Worm (Caenorhabditis elegans): Measurements from ENCODE around the gene rfc-3.

The rfc-3 gene

ce11 chrIV:13079119-13079518, 16.4 kb upstream of the rfc-3 start, which contains the start of gene C39E9.8:
C39E9.8 (plus strand) TSS chrIV:13079446.
- no peak for TF ChIP-seq sup-37 (GFP tag; optimal IDR thresholded peaks at IDR 0.05)
- TF ChIP-seq ceh-82 (tag; optimal IDR thresholded peaks at IDR 0.05): no peak
- TF ChIP-seq nhr-11 (tag; optimal IDR thresholded peaks at IDR 0.05): no peak
- no peak for TF ChIP-seq ets-5 (GFP tag; IDR thresholded peaks at IDR 0.05)
- no peak for TF ChIP-seq vab-15 (tag; optimal IDR thresholded peaks at IDR 0.05)
- no peak for TF ChIP-seq lin-39 (tag; optimal IDR thresholded peaks at IDR 0.05)
- TF ChIP-seq hlh-17 (GFP tag; optimal IDR thresholded peaks at IDR 0.05; ENCODE audit: borderline replicate concordance): no peak
- TF ChIP-seq blmp-1 (tag; optimal IDR thresholded peaks at IDR 0.05): peak; percentile 5
- TF ChIP-seq F16B12.6 (tag; optimal IDR thresholded peaks at IDR 0.05): no peak
- no peak for TF ChIP-seq unc-30 (tag; optimal IDR thresholded peaks at IDR 0.05)
- no peak for TF ChIP-seq fkh-8 (tag; optimal IDR thresholded peaks at IDR 0.05)
- TF ChIP-seq C04F5.9 (tag; optimal IDR thresholded peaks at IDR 0.05): no peak
- TF ChIP-seq pax-3 (tag; optimal IDR thresholded peaks at IDR 0.05): no peak
- TF ChIP-seq egl-27 (tag; optimal IDR thresholded peaks at IDR 0.05): no peak
- TF ChIP-seq nhr-28 (tag; optimal IDR thresholded peaks at IDR 0.05): no peak
- TF ChIP-seq isw-1 (GFP tag; IDR thresholded peaks at IDR 0.05): no peak
- TF ChIP-seq mef-2 (tag; optimal IDR thresholded peaks at IDR 0.05): no peak
- TF ChIP-seq mep-1 (tag; optimal IDR thresholded peaks at IDR 0.05): no peak
- TF ChIP-seq fkh-4 (tag; optimal IDR thresholded peaks at IDR 0.05; ENCODE audit: borderline replicate concordance): no peak
- no peak for TF ChIP-seq zag-1 (tag; optimal IDR thresholded peaks at IDR 0.05)
- no peak for TF ChIP-seq ceh-90 (tag; optimal IDR thresholded peaks at IDR 0.05)
- TF ChIP-seq ceh-88 (GFP tag; IDR thresholded peaks at IDR 0.05): no peak
- peak; percentile 23; the same call in 1 of the 2 replicates for TF ChIP-seq grh-1 (GFP tag; IDR thresholded peaks at IDR 0.05)
- no peak for TF ChIP-seq nhr-76 (tag; optimal IDR thresholded peaks at IDR 0.05)
- peak; percentile 25 for TF ChIP-seq snu-23 (GFP tag; optimal IDR thresholded peaks at IDR 0.05)
- TF ChIP-seq mab-9 (GFP tag; IDR thresholded peaks at IDR 0.05): no peak
- no peak for TF ChIP-seq fkh-10 (GFP tag; optimal IDR thresholded peaks at IDR 0.05)
- TF ChIP-seq nhr-84 (tag; optimal IDR thresholded peaks at IDR 0.05): no peak
- no peak for TF ChIP-seq unc-98 (GFP tag; IDR thresholded peaks at IDR 0.05)
- no peak for TF ChIP-seq dpl-1 (GFP tag; optimal IDR thresholded peaks at IDR 0.05)
- TF ChIP-seq snpc-4 (tag; optimal IDR thresholded peaks at IDR 0.05): no peak
- no peak for TF ChIP-seq xbp-1 (tag; optimal IDR thresholded peaks at IDR 0.05)
- TF ChIP-seq tlp-1 (tag; optimal IDR thresholded peaks at IDR 0.05): no peak
- no peak for TF ChIP-seq C16A3.4 (tag; optimal IDR thresholded peaks at IDR 0.05)
- TF ChIP-seq fos-1 (tag; optimal IDR thresholded peaks at IDR 0.05): no peak
- peak; percentile 70 for TF ChIP-seq lin-14 (GFP tag; optimal IDR thresholded peaks at IDR 0.05)
- TF ChIP-seq aha-1 (tag; optimal IDR thresholded peaks at IDR 0.05): no peak
- no peak for TF ChIP-seq ces-1 (GFP tag; optimal IDR thresholded peaks at IDR 0.05)
- TF ChIP-seq elt-3 (tag; optimal IDR thresholded peaks at IDR 0.05): peak in 1 of 6 experiments; percentile 43
- no peak for TF ChIP-seq nhr-12 (tag; optimal IDR thresholded peaks at IDR 0.05)
- no peak for TF ChIP-seq efl-1 (optimal IDR thresholded peaks at IDR 0.05)
- no peak for TF ChIP-seq efl-1 (GFP tag; optimal IDR thresholded peaks at IDR 0.05 in 1 of 2)
- peak; percentile 60 for TF ChIP-seq nhr-20 (tag; optimal IDR thresholded peaks at IDR 0.05)
- TF ChIP-seq nhr-237 (tag; optimal IDR thresholded peaks at IDR 0.05): no peak
- peak; percentile 62 for TF ChIP-seq nhr-71 (tag; optimal IDR thresholded peaks at IDR 0.05)
- no peak for TF ChIP-seq egl-13 (tag; optimal IDR thresholded peaks at IDR 0.05)
- TF ChIP-seq sptf-1 (tag; optimal IDR thresholded peaks at IDR 0.05): no peak
- no peak for TF ChIP-seq ceh-8 (GFP tag; optimal IDR thresholded peaks at IDR 0.05)
- peak in 1 of 2 experiments; percentile 63 for TF ChIP-seq lin-35 (GFP tag; optimal IDR thresholded peaks at IDR 0.05)
- TF ChIP-seq jun-1 (tag; optimal IDR thresholded peaks at IDR 0.05): peak; percentile 24
- TF ChIP-seq unc-86 (tag; optimal IDR thresholded peaks at IDR 0.05): no peak
- TF ChIP-seq zip-4 (GFP tag; optimal IDR thresholded peaks at IDR 0.05): no peak
- TF ChIP-seq elt-2 (tag; optimal IDR thresholded peaks at IDR 0.05): no peak
- TF ChIP-seq ama-1 (optimal IDR thresholded peaks at IDR 0.05): no peak
- no peak for TF ChIP-seq lsy-2 (tag; optimal IDR thresholded peaks at IDR 0.05)

All from whole organism, L1 larva.